Worm (Caenorhabditis elegans) whole organism, L4/young adult: ENCODE measurements around the gene gst-33.

ENCODE experiments used
- W03F9.2 ChIP-seq: fragments of 150-350 bp; optimal IDR thresholded peaks from 2 replicates; lab custom pipeline; 2014; ENCODE audit warnings: missing biosample characterization, missing genetic modification characterization
- him-1 ChIP-seq: sonication (generic microtip); optimal IDR thresholded peaks from 2 replicates; lab custom pipeline; 2016; ENCODE audit warnings: missing genotype, missing genetic modification reagents, missing genetic modification characterization, missing compliant biosample characterization

- TF ChIP-seq W03F9.2 (tag; lab: Kevin White, UChicago) (no peak), him-1 (no peak)
Observed at ce11 chrV:3486857-3487256, 18.5 kb upstream of the gst-33 start, which contains the start of gene srbc-32.
